Fruit fly (Drosophila melanogaster) whole organism, embryonic: ENCODE data around the gene mbm.

Source experiments
- CG12744 ChIP-seq: fragments of 200-800 bp; sonication (Bioruptor generic); optimal IDR thresholded peaks from 2 replicates; lab custom pipeline; 2016; ENCODE audit warnings: missing biosample characterization, missing genetic modification characterization
- CG4404 ChIP-seq: fragments of 200-800 bp; sonication (Bioruptor generic); IDR thresholded peaks from 2 replicates; pipeline ENCODE4 v1.3.6; 2022; ENCODE audit warnings: missing biosample characterization, missing genetic modification characterization
- CG8089 ChIP-seq: fragments of 200-800 bp; sonication (Bioruptor generic); optimal IDR thresholded peaks from 3 replicates; lab custom pipeline; 2016; ENCODE audit warnings: missing biosample characterization, missing genetic modification characterization
- CTCF ChIP-seq: fragments of 200-800 bp; sonication (Bioruptor generic); optimal IDR thresholded peaks from 2 replicates; lab custom pipeline; 2017; ENCODE audit warnings: missing biosample characterization, mild to moderate bottlenecking, missing genetic modification characterization, moderate library complexity
- D ChIP-seq, 2 experiments: fragments of 200-800 bp in 1 of 2; fragments of >200 bp in 1 of 2; sonication (Bioruptor generic) in 1 of 2; optimal IDR thresholded peaks; 2 replicates in 1 of 2; 3 replicates in 1 of 2; lab custom pipeline; 2017; ENCODE audit warnings: mild to moderate bottlenecking in 1 of 2, missing biosample characterization in 1 of 2, missing genetic modification characterization in 1 of 2, missing genetic modification reagents in 1 of 2
- Fer3 ChIP-seq: fragments of 200-800 bp; sonication (Bioruptor generic); optimal IDR thresholded peaks from 2 replicates; lab custom pipeline; 2018; ENCODE audit warnings: missing biosample characterization, mild to moderate bottlenecking, missing genetic modification characterization, moderate library complexity
- grn ChIP-seq: fragments of 200-800 bp; sonication (Bioruptor generic); optimal IDR thresholded peaks from 3 replicates; lab custom pipeline; 2017; ENCODE audit warnings: missing biosample characterization, missing genetic modification characterization
- oc ChIP-seq: fragments of 200-800 bp; sonication (Bioruptor generic); optimal IDR thresholded peaks from 2 replicates; lab custom pipeline; 2018; ENCODE audit warnings: missing biosample characterization, mild to moderate bottlenecking, missing genetic modification characterization, moderate library complexity
- sna ChIP-seq: fragments of 200-800 bp; sonication (Bioruptor generic); IDR thresholded peaks from 2 replicates; pipeline ENCODE4 v1.3.6; 2022; ENCODE audit warnings: missing biosample characterization, missing genetic modification characterization; ENCODE audit not compliant: partially characterized antibody

DNA sequence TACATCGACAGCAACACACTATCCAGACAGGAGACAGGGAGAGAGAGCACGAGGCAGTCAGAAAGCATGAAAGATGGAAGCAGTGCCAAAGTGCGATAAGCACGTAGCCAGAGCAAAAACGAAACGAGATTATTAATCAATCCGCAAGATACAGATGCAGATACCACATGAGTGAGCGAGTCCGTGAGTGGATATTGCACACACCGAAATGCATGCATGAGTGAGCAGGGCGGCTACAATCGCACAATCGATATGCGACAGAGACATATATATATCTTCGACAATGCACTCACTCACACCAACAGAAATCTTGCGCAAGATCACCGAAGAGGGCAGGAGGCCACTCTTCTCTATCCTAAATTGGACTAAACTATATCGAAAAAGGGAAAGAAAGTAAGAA is 50.6 kb downstream of the mbm start:
- TF ChIP-seq CG4404 (GFP tag; lab: Robert Waterston, UW): no peak
- TF ChIP-seq Fer3: no peak
- TF ChIP-seq CG8089 (GFP tag; lab: Kevin White, UChicago): no peak
- TF ChIP-seq oc (tag; lab: Kevin White, UChicago): no peak
- peak; percentile 62 for TF ChIP-seq D (optimal IDR thresholded peaks at IDR 0.05; lab: Kevin White, UChicago)
- no peak for TF ChIP-seq D (GFP tag; optimal IDR thresholded peaks at IDR 0.05; lab: Kevin White, UChicago)
- peak; percentile 87 for TF ChIP-seq grn (GFP tag; lab: Kevin White, UChicago)
- TF ChIP-seq CTCF: no peak
- TF ChIP-seq sna (GFP tag; lab: Robert Waterston, UW): no peak
- no peak for TF ChIP-seq CG12744 (GFP tag; lab: Kevin White, UChicago)
